Worm (Caenorhabditis elegans) whole organism, L4/young adult: ENCODE data around the gene srw-67.

Source experiments
- W03F9.2 ChIP-seq: fragments of 150-350 bp; optimal IDR thresholded peaks from 2 replicates; lab custom pipeline; 2014; ENCODE audit warnings: missing biosample characterization, missing genetic modification characterization
- him-1 ChIP-seq: sonication (generic microtip); optimal IDR thresholded peaks from 2 replicates; lab custom pipeline; 2016; ENCODE audit warnings: missing genotype, missing genetic modification reagents, missing genetic modification characterization, missing compliant biosample characterization

- TF ChIP-seq W03F9.2 (tag; lab: Kevin White, UChicago) (no peak), him-1 (tag; lab: Kevin White, UChicago) (no peak)
These were observed 20.1 kb downstream of the srw-67 start, which contains the start of gene F25E5.9 for ce11 chrV:7437538-7437937.
